Fruit fly (Drosophila melanogaster) whole organism, wandering third instar larva: ENCODE measurements around the gene rost.

Experiments used
- Abd-B ChIP-seq: fragments of >200 bp; optimal IDR thresholded peaks from 2 replicates; lab custom pipeline; 2017; ENCODE audit warnings: missing biosample characterization, missing genetic modification characterization
- CG32264 ChIP-seq: fragments of 200-800 bp; sonication (Bioruptor generic); optimal IDR thresholded peaks from 2 replicates; lab custom pipeline; 2016; ENCODE audit warnings: missing biosample characterization, missing genetic modification characterization
- CG9705 ChIP-seq: fragments of 200-800 bp; sonication (Bioruptor generic); optimal IDR thresholded peaks from 2 replicates; lab custom pipeline; 2018; ENCODE audit warnings: missing biosample characterization, mild to moderate bottlenecking, missing genetic modification characterization
- CrebA ChIP-seq: fragments of 200-800 bp; sonication (Bioruptor generic); optimal IDR thresholded peaks from 2 replicates; lab custom pipeline; 2016; ENCODE audit warnings: missing biosample characterization, mild to moderate bottlenecking, missing genetic modification characterization, borderline replicate concordance
- Dfd ChIP-seq: fragments of >200 bp; optimal IDR thresholded peaks from 2 replicates; lab custom pipeline; 2017; ENCODE audit warnings: missing biosample characterization, missing genetic modification characterization
- Dif ChIP-seq: fragments of 200-275, 200-300 bp; sonication (Bioruptor generic); optimal IDR thresholded peaks from 2 replicates; lab custom pipeline; 2018; ENCODE audit warnings: missing biosample characterization, missing genetic modification characterization; ENCODE audit not compliant: partially characterized antibody
- HLH106 ChIP-seq: fragments of 200-800 bp; optimal IDR thresholded peaks from 3 replicates; lab custom pipeline; 2019; ENCODE audit warnings: missing biosample characterization, mild to moderate bottlenecking, missing genetic modification characterization, moderate library complexity
- Hnf4 ChIP-seq: fragments of 200-800 bp; sonication (Bioruptor generic); optimal IDR thresholded peaks from 2 replicates; lab custom pipeline; 2016; ENCODE audit warnings: missing biosample characterization, mild to moderate bottlenecking, missing genetic modification characterization
- Hr78 ChIP-seq: fragments of >200 bp; optimal IDR thresholded peaks from 2 replicates; lab custom pipeline; 2017; ENCODE audit warnings: missing biosample characterization, missing genetic modification characterization
- Jra ChIP-seq: sonication (Bioruptor generic); optimal IDR thresholded peaks from 2 replicates; lab custom pipeline; 2016; ENCODE audit warnings: missing biosample characterization, missing genetic modification characterization
- Myc ChIP-seq: fragments of >200 bp; optimal IDR thresholded peaks from 2 replicates; lab custom pipeline; 2017
- OdsH ChIP-seq: fragments of 200-800 bp; sonication (Bioruptor generic); optimal IDR thresholded peaks from 2 replicates; lab custom pipeline; 2016; ENCODE audit warnings: missing biosample characterization, mild to moderate bottlenecking, missing genetic modification characterization
- Rel ChIP-seq, 2 experiments: fragments of 200-800 bp; sonication (Bioruptor generic) in 1 of 2; optimal IDR thresholded peaks; 2 replicates in 1 of 2; 3 replicates in 1 of 2; lab custom pipeline; 2016 to 2019; ENCODE audit warnings: mild to moderate bottlenecking in 2 of 2, missing biosample characterization in 2 of 2, missing genetic modification characterization in 2 of 2, moderate library complexity in 1 of 2
- Sp1 ChIP-seq: fragments of 200-800 bp; sonication (Bioruptor generic); optimal IDR thresholded peaks from 3 replicates; lab custom pipeline; 2019; ENCODE audit warnings: missing biosample characterization, mild to moderate bottlenecking, missing genetic modification characterization, moderate library complexity
- Vsx2 ChIP-seq: fragments of 200-300, 225-300 bp; sonication (Bioruptor generic); optimal IDR thresholded peaks from 2 replicates; lab custom pipeline; 2018; ENCODE audit warnings: missing biosample characterization, missing genetic modification characterization; ENCODE audit not compliant: partially characterized antibody
- br ChIP-seq: fragments of 200-800 bp; sonication (Bioruptor generic); optimal IDR thresholded peaks from 2 replicates; lab custom pipeline; 2016; ENCODE audit warnings: missing biosample characterization, missing genetic modification characterization
- brk ChIP-seq: fragments of 200-800 bp; sonication (Bioruptor generic); optimal IDR thresholded peaks from 2 replicates; lab custom pipeline; 2016; ENCODE audit warnings: missing biosample characterization, mild to moderate bottlenecking, missing genetic modification characterization
- dl ChIP-seq, 2 experiments: fragments of 175-275, 200-275 bp in 1 of 2; fragments of 200-275 bp in 1 of 2; sonication (Bioruptor generic); optimal IDR thresholded peaks; lab custom pipeline; 2018; ENCODE audit warnings: mild to moderate bottlenecking in 2 of 2, missing biosample characterization in 2 of 2, missing genetic modification characterization in 2 of 2, moderate library complexity in 2 of 2; ENCODE audit not compliant: partially characterized antibody in 2 of 2, insufficient read depth in 1 of 2
- dmrt93B ChIP-seq: fragments of 200-800 bp; sonication (Bioruptor generic); optimal IDR thresholded peaks from 2 replicates; lab custom pipeline; 2018; ENCODE audit warnings: missing biosample characterization, mild to moderate bottlenecking, missing genetic modification characterization
- ey ChIP-seq: fragments of 200-800 bp; sonication (Bioruptor generic); optimal IDR thresholded peaks from 2 replicates; lab custom pipeline; 2016; ENCODE audit warnings: missing biosample characterization, missing genetic modification characterization
- foxo ChIP-seq, 2 experiments: fragments of 200-800 bp; sonication (Bioruptor generic); optimal IDR thresholded peaks; 2 replicates in 1 of 2; 3 replicates in 1 of 2; lab custom pipeline; 2016 to 2017; ENCODE audit warnings: missing biosample characterization in 2 of 2, missing genetic modification characterization in 2 of 2
- fru ChIP-seq: fragments of 200-800 bp; sonication (Bioruptor generic); optimal IDR thresholded peaks from 3 replicates; lab custom pipeline; 2016; ENCODE audit warnings: missing biosample characterization, mild to moderate bottlenecking, missing genetic modification characterization
- h ChIP-seq: fragments of 200-800 bp; sonication (Bioruptor generic); optimal IDR thresholded peaks from 3 replicates; lab custom pipeline; 2016; ENCODE audit warnings: missing biosample characterization, mild to moderate bottlenecking, missing genetic modification characterization
- jim ChIP-seq: fragments of 175-275, 200-325 bp; sonication (Bioruptor generic); optimal IDR thresholded peaks from 2 replicates; lab custom pipeline; 2016; ENCODE audit warnings: missing biosample characterization, mild to moderate bottlenecking, missing genetic modification characterization
- psq ChIP-seq: fragments of 200-800 bp; sonication (Bioruptor generic); optimal IDR thresholded peaks from 3 replicates; lab custom pipeline; 2017; ENCODE audit warnings: missing biosample characterization, mild to moderate bottlenecking, missing genetic modification characterization, moderate library complexity
- rgr ChIP-seq: fragments of 200-800 bp; sonication (Bioruptor generic); optimal IDR thresholded peaks from 3 replicates; lab custom pipeline; 2016; ENCODE audit warnings: missing biosample characterization, mild to moderate bottlenecking, missing genetic modification characterization
- sage ChIP-seq: fragments of 200-800 bp; sonication (Bioruptor generic); optimal IDR thresholded peaks from 2 replicates; lab custom pipeline; 2016; ENCODE audit warnings: missing biosample characterization, mild to moderate bottlenecking, missing genetic modification characterization
- sv ChIP-seq: fragments of 200-800 bp; sonication (Bioruptor generic); optimal IDR thresholded peaks from 3 replicates; lab custom pipeline; 2016; ENCODE audit warnings: missing biosample characterization, missing genetic modification characterization
- tai ChIP-seq: sonication (Bioruptor generic); optimal IDR thresholded peaks from 2 replicates; lab custom pipeline; 2016; ENCODE audit warnings: missing biosample characterization, missing genetic modification characterization
- usp ChIP-seq: fragments of >200 bp; optimal IDR thresholded peaks from 2 replicates; lab custom pipeline; 2017; ENCODE audit warnings: missing biosample characterization, missing genetic modification characterization

Gene rost

DNA sequence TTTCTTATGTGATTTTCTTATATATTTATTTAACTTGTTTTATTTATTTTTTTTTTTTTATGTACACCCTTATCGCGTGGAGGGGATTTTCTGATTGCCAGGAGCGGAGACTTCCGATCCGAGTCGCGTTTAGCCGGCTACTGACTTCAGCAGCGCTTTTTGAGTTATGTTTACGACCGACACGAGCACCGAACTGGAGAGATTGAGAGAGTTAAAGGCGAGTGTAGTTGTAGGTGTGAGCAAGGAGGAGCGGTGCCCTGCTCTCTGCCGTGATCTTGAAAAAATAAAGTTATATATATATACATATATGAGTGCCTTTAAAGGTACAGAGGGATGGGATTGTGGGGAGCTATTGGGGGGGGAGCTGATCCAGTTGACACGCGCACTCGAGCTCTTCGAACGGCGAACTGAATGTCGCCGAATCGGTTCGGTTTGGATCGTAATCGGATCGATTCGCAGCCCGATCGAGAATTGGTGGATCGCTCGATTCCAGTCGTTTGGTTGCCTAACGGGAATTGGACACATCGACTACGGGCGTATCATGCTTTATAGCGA lies at the start of gene rost:
Gene rost, minus strand, starts transcription at position 503 of the 555 bp plus-strand sequence.
- TF ChIP-seq dmrt93B (GFP tag; lab: Kevin White, UChicago), result no peak
- peak; percentile 44 for TF ChIP-seq Hnf4 (GFP tag; lab: Kevin White, UChicago)
- peak; percentile 25 for TF ChIP-seq Vsx2 (GFP tag; lab: Kevin White, UChicago)
- no peak for TF ChIP-seq foxo (GFP tag; optimal IDR thresholded peaks at IDR 0.05; lab: Kevin White, UChicago)
- TF ChIP-seq Sp1 (GFP tag; lab: Kevin White, UChicago), result peak; percentile 32
- peak; percentile 56 for TF ChIP-seq CrebA (GFP tag; lab: Kevin White, UChicago)
- no peak for TF ChIP-seq Hr78 (GFP tag; lab: Kevin White, UChicago)
- TF ChIP-seq jim (GFP tag; lab: Kevin White, UChicago), result peak; percentile 55
- peak; percentile 67 for TF ChIP-seq Dif (GFP tag; lab: Kevin White, UChicago)
- TF ChIP-seq h (GFP tag; lab: Kevin White, UChicago), result peak; percentile 63
- TF ChIP-seq HLH106 (tag; lab: Kevin White, UChicago), result peak; percentile 1
- no peak for TF ChIP-seq CG32264 (GFP tag; lab: Kevin White, UChicago)
- TF ChIP-seq Dfd (GFP tag; lab: Kevin White, UChicago), result no peak
- TF ChIP-seq Abd-B (GFP tag; lab: Kevin White, UChicago), result no peak
- peak; percentile 8 for TF ChIP-seq rgr (GFP tag; lab: Kevin White, UChicago)
- TF ChIP-seq dl (GFP tag; optimal IDR thresholded peaks at IDR 0.05; lab: Kevin White, UChicago; ENCODE audit: insufficient read depth in 1 of 2, partially characterized antibody in 2 of 2), result peak in 1 of 2 experiments; percentile 68
- TF ChIP-seq ey (GFP tag; lab: Kevin White, UChicago), result no peak
- TF ChIP-seq OdsH (GFP tag; lab: Kevin White, UChicago), result no peak
- no peak for TF ChIP-seq sv (GFP tag; lab: Kevin White, UChicago)
- TF ChIP-seq fru, result peak; percentile 26
- no peak for TF ChIP-seq Rel (GFP tag; optimal IDR thresholded peaks at IDR 0.05; lab: Kevin White, UChicago)
- peak; percentile 88 for TF ChIP-seq Rel (tag; optimal IDR thresholded peaks at IDR 0.05; lab: Kevin White, UChicago)

DNA sequence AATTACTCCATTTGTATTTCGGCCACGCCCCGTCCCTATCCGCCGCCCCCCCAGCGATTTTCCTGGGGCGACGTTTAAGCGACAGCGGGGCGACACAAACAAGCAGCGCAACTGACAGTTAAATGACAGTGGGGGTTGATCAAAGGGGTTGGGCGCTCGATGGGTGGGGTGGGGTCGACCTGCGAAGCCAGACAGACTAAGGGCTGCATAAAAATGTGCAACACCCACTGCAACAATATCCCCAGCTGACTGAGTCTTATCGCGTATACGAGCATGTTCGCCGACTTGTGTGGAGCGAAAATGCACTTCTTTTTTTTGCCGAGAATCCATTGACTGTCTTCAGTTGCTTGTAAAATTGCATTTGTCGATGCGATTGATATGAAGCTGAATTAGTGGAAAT lies 42.4 kb upstream of the rost start, which contains the start of gene CG9582:
Gene CG9582, minus strand, starts transcription at position 101 of the 400 bp plus-strand sequence.
- TF ChIP-seq Hnf4 (GFP tag; lab: Kevin White, UChicago) (no peak), tai (no peak), Sp1 (GFP tag; lab: Kevin White, UChicago) (no peak), Vsx2 (GFP tag; lab: Kevin White, UChicago) (no peak)

DNA sequence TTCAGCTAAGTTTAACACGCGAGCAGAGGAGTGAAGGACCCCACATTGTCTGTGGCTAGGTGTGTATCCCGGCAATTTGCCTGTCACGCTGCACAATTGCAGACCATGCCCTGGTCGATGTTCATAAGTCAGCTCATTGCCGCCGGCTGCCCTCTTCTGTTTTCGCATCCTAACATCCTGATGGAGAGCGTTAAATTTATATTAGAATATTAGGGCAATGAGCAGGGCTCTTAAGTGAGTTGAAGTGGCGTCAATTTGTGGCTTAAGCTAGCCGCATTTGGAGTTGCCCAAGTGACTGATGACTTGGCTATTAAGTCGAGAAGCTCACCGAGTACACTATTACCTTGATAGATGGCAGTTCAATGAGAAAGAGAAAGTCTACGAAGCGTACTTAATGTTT lies 36.8 kb upstream of the rost start:
- TF ChIP-seq foxo (GFP tag; optimal IDR thresholded peaks at IDR 0.05; lab: Kevin White, UChicago), result no peak

DNA sequence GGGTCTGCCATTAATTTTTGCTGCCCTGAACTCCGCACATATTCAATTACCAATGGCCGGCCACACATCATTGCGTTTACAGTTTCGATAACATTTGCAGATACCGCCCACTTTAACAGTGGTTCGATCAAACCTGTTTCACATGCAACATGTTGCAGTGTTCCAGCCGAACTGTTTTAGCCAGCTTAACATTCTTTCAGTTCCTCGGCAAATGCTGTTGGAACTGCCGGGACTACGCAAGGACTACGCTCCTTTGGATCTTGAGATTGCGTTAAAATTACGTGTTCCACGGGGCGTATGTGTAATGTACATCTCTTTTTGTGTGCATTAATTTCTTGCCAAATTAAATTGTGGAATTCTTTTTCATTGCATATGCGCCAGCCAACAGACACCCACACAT lies 30.1 kb upstream of the rost start:
- TF ChIP-seq dmrt93B (GFP tag; lab: Kevin White, UChicago), result no peak
- no peak for TF ChIP-seq sage (GFP tag; lab: Kevin White, UChicago)
- TF ChIP-seq, all 38 proteins: peak for 0

DNA sequence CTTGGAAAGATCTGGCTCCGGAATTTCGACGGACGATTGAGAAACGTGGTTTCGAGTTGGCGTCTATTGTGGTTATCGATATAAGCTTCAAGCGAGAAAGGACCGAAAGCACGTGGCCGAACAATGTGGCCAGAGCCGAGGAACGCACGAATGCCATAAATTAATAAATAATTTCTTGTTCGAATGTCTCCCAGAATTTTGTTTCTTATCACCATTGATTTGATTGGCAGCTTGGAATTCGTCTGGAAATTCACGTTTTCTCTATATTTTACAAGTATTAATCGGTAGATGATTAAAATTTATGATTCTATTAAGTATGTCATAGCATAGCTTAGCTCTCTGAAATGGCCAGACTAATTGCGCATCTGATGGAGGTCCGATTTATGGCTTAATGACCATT lies 24.6 kb upstream of the rost start, which contains the start of gene Rcd-1r:
Gene Rcd-1r, minus strand, starts transcription at position 101 of the 400 bp plus-strand sequence.
- no peak for TF ChIP-seq Hr78 (GFP tag; lab: Kevin White, UChicago)
- no peak for TF ChIP-seq h (GFP tag; lab: Kevin White, UChicago)
- TF ChIP-seq rgr (GFP tag; lab: Kevin White, UChicago), result no peak
- no peak for TF ChIP-seq usp (GFP tag; lab: Kevin White, UChicago)
- no peak for TF ChIP-seq jim (GFP tag; lab: Kevin White, UChicago)
- no peak for TF ChIP-seq br (GFP tag; lab: Kevin White, UChicago)
- no peak for TF ChIP-seq brk (GFP tag; lab: Kevin White, UChicago)
- no peak for TF ChIP-seq tai
- TF ChIP-seq Jra (GFP tag; lab: Kevin White, UChicago), result no peak
- no peak for TF ChIP-seq CG9705
- TF ChIP-seq psq (GFP tag; lab: Kevin White, UChicago), result no peak
- TF ChIP-seq CG32264 (GFP tag; lab: Kevin White, UChicago), result no peak
- TF ChIP-seq Myc (lab: Kevin White, UChicago), result no peak
